Worm (Caenorhabditis elegans) whole organism, early embryonic: Measurements from ENCODE around the gene C33H5.13.

Source experiments
- ama-1 ChIP-seq: fragments of 150-350 bp; optimal IDR thresholded peaks from 2 replicates; lab custom pipeline; 2014
- ceh-13 ChIP-seq: fragments of 200-800 bp; sonication (Bioruptor generic); optimal IDR thresholded peaks from 2 replicates; lab custom pipeline; 2018; ENCODE audit warnings: mild to moderate bottlenecking, missing genetic modification characterization, missing compliant biosample characterization
- flt-1 ChIP-seq: fragments of 200-800 bp; sonication (Bioruptor generic); IDR thresholded peaks from 2 replicates; pipeline ENCODE4 v1.3.6; 2022; ENCODE audit warnings: missing genetic modification characterization, missing compliant biosample characterization
- hmg-4 ChIP-seq: fragments of 200-800 bp; sonication (Bioruptor generic); optimal IDR thresholded peaks from 2 replicates; lab custom pipeline; 2018; ENCODE audit warnings: mild to moderate bottlenecking, missing genetic modification characterization, missing compliant biosample characterization
- tbx-11 ChIP-seq: fragments of 200-800 bp; sonication (Bioruptor generic); IDR thresholded peaks from 2 replicates; pipeline ENCODE4 v1.3.6; 2022; ENCODE audit warnings: missing genetic modification characterization, missing compliant biosample characterization

ce11 chrIV:7747838-7748237 is 44.2 kb downstream of the C33H5.13 start, which contains the start of gene klo-1:
- TF ChIP-seq ama-1 (lab: Kevin White, UChicago) = no peak
- no peak for TF ChIP-seq ceh-13
- TF ChIP-seq flt-1 (GFP tag; lab: Robert Waterston, UW) = no peak
- TF ChIP-seq tbx-11 (GFP tag; lab: Robert Waterston, UW) = no peak
- no peak for TF ChIP-seq hmg-4 (GFP tag; lab: Kevin White, UChicago)
